Worm (Caenorhabditis elegans) whole organism, L3 larva: ENCODE data around the gene srj-54.

Source experiments
- ama-1 ChIP-seq: fragments of 150-350 bp; optimal IDR thresholded peaks from 2 replicates; lab custom pipeline; 2018
- ceh-9 ChIP-seq: sonication (generic microtip); optimal IDR thresholded peaks from 2 replicates; lab custom pipeline; 2018; ENCODE audit warnings: missing biosample characterization, missing genetic modification characterization
- jun-1 ChIP-seq: fragments of 150-350 bp; optimal IDR thresholded peaks from 2 replicates; lab custom pipeline; 2014; ENCODE audit warnings: missing biosample characterization, missing genetic modification reagents, missing genetic modification characterization
- lsy-12 ChIP-seq: sonication (generic microtip); optimal IDR thresholded peaks from 2 replicates; lab custom pipeline; 2016; ENCODE audit warnings: mild to moderate bottlenecking, missing genetic modification characterization, missing compliant biosample characterization
- nhr-11 ChIP-seq: fragments of 150-350 bp; optimal IDR thresholded peaks from 2 replicates; lab custom pipeline; 2014; ENCODE audit warnings: missing biosample characterization, missing genetic modification characterization
- nhr-28 ChIP-seq: fragments of 150-350 bp; optimal IDR thresholded peaks from 2 replicates; lab custom pipeline; 2014; ENCODE audit warnings: missing biosample characterization, missing genetic modification characterization
- nhr-43 ChIP-seq: sonication (generic microtip); optimal IDR thresholded peaks from 2 replicates; lab custom pipeline; 2016; ENCODE audit warnings: mild to moderate bottlenecking, missing genetic modification characterization, missing compliant biosample characterization; ENCODE audit not compliant: poor library complexity, severe bottlenecking
- nhr-76 ChIP-seq: fragments of 150-350 bp; sonication (generic microtip); optimal IDR thresholded peaks from 5 replicates; lab custom pipeline; 2014; ENCODE audit warnings: missing biosample characterization, missing genetic modification characterization
- nhr-77 ChIP-seq: fragments of 150-350 bp; optimal IDR thresholded peaks from 2 replicates; lab custom pipeline; 2014; ENCODE audit warnings: missing biosample characterization, missing genetic modification characterization
- snpc-4 ChIP-seq: fragments of 150-350 bp; optimal IDR thresholded peaks from 2 replicates; lab custom pipeline; 2014; ENCODE audit warnings: missing biosample characterization, missing genetic modification characterization
- tbx-2 ChIP-seq: sonication (generic microtip); optimal IDR thresholded peaks from 2 replicates; lab custom pipeline; 2016; ENCODE audit warnings: mild to moderate bottlenecking, missing genetic modification characterization, missing compliant biosample characterization
- unc-39 ChIP-seq: sonication (generic microtip); optimal IDR thresholded peaks from 4 replicates; lab custom pipeline; 2017; ENCODE audit warnings: missing biosample characterization, missing genetic modification characterization
- unc-62 ChIP-seq: fragments of 150-350 bp; sonication (generic microtip); optimal IDR thresholded peaks from 4 replicates; lab custom pipeline; 2014; ENCODE audit warnings: missing biosample characterization, missing genetic modification reagents, missing genetic modification characterization
- ztf-11 ChIP-seq: fragments of 150-350 bp; optimal IDR thresholded peaks from 2 replicates; lab custom pipeline; 2014; ENCODE audit warnings: missing biosample characterization, missing genetic modification characterization

DNA sequence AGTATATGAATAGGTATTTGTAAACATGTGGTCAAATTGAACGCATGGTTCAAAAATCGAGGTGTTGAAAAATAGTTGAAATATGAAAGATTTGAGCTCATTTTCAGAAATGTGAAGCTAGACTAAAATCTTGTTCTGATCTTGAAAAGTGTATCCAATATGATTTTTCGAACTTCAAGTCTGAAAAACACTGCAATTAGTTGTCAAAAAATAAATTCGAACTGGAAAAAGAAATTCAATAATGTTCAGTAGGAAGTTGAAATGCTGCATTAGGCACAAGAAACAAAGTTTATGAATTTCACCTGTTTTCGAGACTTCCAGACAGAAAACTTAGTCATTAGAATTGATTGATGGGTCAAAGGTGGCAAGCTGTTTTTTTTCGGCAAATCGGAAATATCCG is 1.9 kb upstream of the srj-54 start, which contains the start of gene srh-270:
- no peak for TF ChIP-seq snpc-4 (tag; lab: Kevin White, UChicago)
- TF ChIP-seq lsy-12 (tag; lab: Kevin White, UChicago), result no peak
- no peak for TF ChIP-seq ama-1 (lab: Kevin White, UChicago)
- no peak for TF ChIP-seq nhr-11 (tag; lab: Kevin White, UChicago)
- no peak for TF ChIP-seq unc-39 (tag; lab: Kevin White, UChicago)
- TF ChIP-seq unc-62 (GFP tag; lab: Kevin White, UChicago), result no peak
- TF ChIP-seq nhr-28 (tag; lab: Kevin White, UChicago), result no peak
- TF ChIP-seq ceh-9, result no peak
- TF ChIP-seq jun-1 (tag; lab: Kevin White, UChicago), result no peak
- TF ChIP-seq nhr-77 (tag; lab: Kevin White, UChicago), result no peak
- no peak for TF ChIP-seq nhr-76
- no peak for TF ChIP-seq tbx-2
- TF ChIP-seq ztf-11 (tag; lab: Kevin White, UChicago), result no peak
- TF ChIP-seq nhr-43 (tag; lab: Kevin White, UChicago), result no peak
